Worm (Caenorhabditis elegans): ENCODE results near the gene Y55D5A.4.

The Y55D5A.4 gene

ce11 chrIII:2961840-2962239 lies 28.0 kb downstream of the Y55D5A.4 start:
- TF ChIP-seq pqm-1 (tag; optimal IDR thresholded peaks at IDR 0.05) (no peak), C04F5.9 (tag; optimal IDR thresholded peaks at IDR 0.05) (no peak), nhr-12 (tag; optimal IDR thresholded peaks at IDR 0.05) (no peak), ces-1 (GFP tag; optimal IDR thresholded peaks at IDR 0.05) (no peak), mdl-1 (tag; optimal IDR thresholded peaks at IDR 0.05) (no peak), unc-86 (tag; optimal IDR thresholded peaks at IDR 0.05) (no peak), ceh-88 (GFP tag; IDR thresholded peaks at IDR 0.05) (no peak), C16A3.4 (tag; optimal IDR thresholded peaks at IDR 0.05) (no peak), mep-1 (tag; optimal IDR thresholded peaks at IDR 0.05) (no peak), snpc-4 (tag; optimal IDR thresholded peaks at IDR 0.05) (no peak), aly-2 (tag; optimal IDR thresholded peaks at IDR 0.05) (no peak), alr-1 (tag; optimal IDR thresholded peaks at IDR 0.05; ENCODE audit: borderline replicate concordance) (no peak), lin-35 (GFP tag; optimal IDR thresholded peaks at IDR 0.05) (no peak), fkh-8 (tag; optimal IDR thresholded peaks at IDR 0.05) (no peak), grh-1 (GFP tag; IDR thresholded peaks at IDR 0.05) (no peak), egl-13 (tag; optimal IDR thresholded peaks at IDR 0.05) (no peak), ceh-90 (tag; optimal IDR thresholded peaks at IDR 0.05) (no peak), nhr-237 (tag; optimal IDR thresholded peaks at IDR 0.05) (no peak), nhr-20 (tag; optimal IDR thresholded peaks at IDR 0.05) (no peak), zip-4 (GFP tag; optimal IDR thresholded peaks at IDR 0.05) (no peak)

ce11 chrIII:2960740-2961361 lies 29.0 kb downstream of the Y55D5A.4 start:
- TF ChIP-seq nhr-85 (tag), result peak; percentile 56

- TF ChIP-seq efl-1 (optimal IDR thresholded peaks at IDR 0.05), result no peak
- TF ChIP-seq efl-1 (GFP tag; optimal IDR thresholded peaks at IDR 0.05 in 1 of 2), result peak in 1 of 2 experiments; percentile 5
- TF ChIP-seq elt-3 (tag; optimal IDR thresholded peaks at IDR 0.05), result no peak
These were observed 37.4 kb downstream of the Y55D5A.4 start for ce11 chrIII:2952437-2952836.

ce11 chrIII:2948310-2948961 lies 41.4 kb downstream of the Y55D5A.4 start:
- TF ChIP-seq mab-9 (GFP tag; IDR thresholded peaks at IDR 0.05) (no peak), sox-4 (tag; optimal IDR thresholded peaks at IDR 0.05) (no peak), nhr-85 (tag) (peak; percentile 54), hlh-4 (tag; optimal IDR thresholded peaks at IDR 0.05) (no peak), ceh-88 (GFP tag; IDR thresholded peaks at IDR 0.05) (no peak), elt-2 (tag; optimal IDR thresholded peaks at IDR 0.05) (peak; percentile 93), mep-1 (tag; optimal IDR thresholded peaks at IDR 0.05) (peak; percentile 20), efl-1 (optimal IDR thresholded peaks at IDR 0.05) (no peak), efl-1 (GFP tag; optimal IDR thresholded peaks at IDR 0.05 in 1 of 2) (peak in 1 of 2 experiments; percentile 38), mef-2 (tag; optimal IDR thresholded peaks at IDR 0.05) (no peak), lsy-2 (tag; optimal IDR thresholded peaks at IDR 0.05) (peak in 1 of 2 experiments; percentile 19), elt-3 (tag; optimal IDR thresholded peaks at IDR 0.05) (peak in 1 of 6 experiments; percentile 16), skn-1 (tag; optimal IDR thresholded peaks at IDR 0.05) (peak; percentile 54), lin-35 (GFP tag; optimal IDR thresholded peaks at IDR 0.05) (peak in 1 of 2 experiments; percentile 10), blmp-1 (tag; optimal IDR thresholded peaks at IDR 0.05) (peak; percentile 99), swsn-7 (tag; optimal IDR thresholded peaks at IDR 0.05) (no peak)

ce11 chrIII:2947251-2947650 lies 42.6 kb downstream of the Y55D5A.4 start:
- TF ChIP-seq mep-1 (tag; optimal IDR thresholded peaks at IDR 0.05) (peak; percentile 57), dpl-1 (GFP tag; optimal IDR thresholded peaks at IDR 0.05) (peak in 2 of 3 experiments; percentile 32 to 34), lsy-2 (tag; optimal IDR thresholded peaks at IDR 0.05) (peak; percentile 25 to 30), irx-1 (tag; optimal IDR thresholded peaks at IDR 0.05) (no peak), lin-35 (GFP tag; optimal IDR thresholded peaks at IDR 0.05) (peak; percentile 20 to 28), pag-3 (tag; optimal IDR thresholded peaks at IDR 0.05; ENCODE audit: borderline replicate concordance, insufficient read depth) (no peak), lin-39 (tag; optimal IDR thresholded peaks at IDR 0.05) (no peak), F16B12.6 (tag; optimal IDR thresholded peaks at IDR 0.05) (peak; percentile 9), efl-1 (optimal IDR thresholded peaks at IDR 0.05) (peak; percentile 64 to 68), efl-1 (GFP tag; optimal IDR thresholded peaks at IDR 0.05 in 1 of 2) (peak in 1 of 2 experiments; percentile 32), ceh-82 (tag; optimal IDR thresholded peaks at IDR 0.05) (peak in 1 of 3 experiments; percentile 25), snpc-4 (tag; optimal IDR thresholded peaks at IDR 0.05) (no peak), hlh-4 (tag; optimal IDR thresholded peaks at IDR 0.05) (no peak), nhr-85 (tag) (peak; percentile 29), ama-1 (optimal IDR thresholded peaks at IDR 0.05) (no peak), snu-23 (GFP tag; optimal IDR thresholded peaks at IDR 0.05) (peak; percentile 45), fos-1 (tag; optimal IDR thresholded peaks at IDR 0.05) (no peak), lin-14 (GFP tag; optimal IDR thresholded peaks at IDR 0.05) (peak; percentile 79), blmp-1 (tag; optimal IDR thresholded peaks at IDR 0.05) (peak; percentile 13), tbx-2 (tag; optimal IDR thresholded peaks at IDR 0.05) (peak; percentile 17)

All from whole organism, L1 larva.